Worm (Caenorhabditis elegans) whole organism, L3 larva: ENCODE data around the gene Y4C6B.3.
A peak's percentile ranks its signal among the peaks of the same experiment; 100 is the strongest.

ENCODE experiments used
- aly-2 ChIP-seq: fragments of 150-350 bp; optimal IDR thresholded peaks from 2 replicates; lab custom pipeline; 2014; ENCODE audit warnings: missing biosample characterization, missing genetic modification characterization
- elt-2 ChIP-seq: sonication (generic microtip); optimal IDR thresholded peaks from 2 replicates; lab custom pipeline; 2016; ENCODE audit warnings: missing genetic modification reagents, mild to moderate bottlenecking, missing genetic modification characterization, missing compliant biosample characterization
- fos-1 ChIP-seq: fragments of 150-350 bp; optimal IDR thresholded peaks from 2 replicates; lab custom pipeline; 2014; ENCODE audit warnings: missing biosample characterization, missing genetic modification characterization
- nhr-28 ChIP-seq: fragments of 150-350 bp; optimal IDR thresholded peaks from 2 replicates; lab custom pipeline; 2014; ENCODE audit warnings: missing biosample characterization, missing genetic modification characterization
- skn-1 ChIP-seq: fragments of 150-350 bp; optimal IDR thresholded peaks from 2 replicates; lab custom pipeline; 2014; ENCODE audit warnings: missing biosample characterization, missing genetic modification characterization
- zag-1 ChIP-seq: fragments of 150-350 bp; optimal IDR thresholded peaks from 2 replicates; lab custom pipeline; 2014; ENCODE audit warnings: missing biosample characterization, missing genetic modification characterization

ce11 chrIV:5318835-5319303 is 13.4 kb upstream of the Y4C6B.3 start, which contains the start of gene slc-46A:
- TF ChIP-seq aly-2 (tag; lab: Kevin White, UChicago) (no peak), nhr-28 (tag; lab: Kevin White, UChicago) (no peak), elt-2 (tag; lab: Kevin White, UChicago) (peak; percentile 50), zag-1 (no peak), fos-1 (tag; lab: Kevin White, UChicago) (no peak), skn-1 (tag; lab: Kevin White, UChicago) (no peak)
